Worm (Caenorhabditis elegans) whole organism, young adult: ENCODE data around the gene C28H8.7.

ENCODE experiments used
- B0336.3 ChIP-seq: fragments of 200-800 bp; sonication (Bioruptor generic); IDR thresholded peaks from 2 replicates; pipeline ENCODE4 v1.3.6; 2022; ENCODE audit warnings: missing genetic modification characterization, missing compliant biosample characterization
- F22D6.2 ChIP-seq: sonication (generic microtip); optimal IDR thresholded peaks from 2 replicates; lab custom pipeline; 2016; ENCODE audit warnings: mild to moderate bottlenecking, missing genetic modification characterization, missing compliant biosample characterization
- Y53F4B.3 ChIP-seq: fragments of 200-800 bp; sonication (Bioruptor generic); IDR thresholded peaks from 2 replicates; pipeline ENCODE4 v1.3.6; 2022; ENCODE audit warnings: missing genetic modification reagents, missing genetic modification characterization, missing compliant biosample characterization
- Y56A3A.18 ChIP-seq: fragments of 200-800 bp; sonication (Bioruptor generic); IDR thresholded peaks from 2 replicates; pipeline ENCODE4 v1.3.6; 2022; ENCODE audit warnings: missing genetic modification reagents, missing genetic modification characterization, missing compliant biosample characterization
- aptf-2 ChIP-seq: fragments of 200-800 bp; sonication (Bioruptor generic); conservative IDR thresholded peaks from 2 replicates; pipeline ENCODE4 v1.3.6; 2022; ENCODE audit warnings: missing genetic modification reagents, missing genetic modification characterization, missing compliant biosample characterization
- athp-1 ChIP-seq: sonication (generic microtip); optimal IDR thresholded peaks from 2 replicates; lab custom pipeline; 2017; ENCODE audit warnings: mild to moderate bottlenecking, missing genetic modification characterization, missing compliant biosample characterization
- dpff-1 ChIP-seq: sonication (generic microtip); optimal IDR thresholded peaks from 2 replicates; lab custom pipeline; 2017; ENCODE audit warnings: mild to moderate bottlenecking, missing genetic modification characterization, missing compliant biosample characterization
- madf-10 ChIP-seq: sonication (generic microtip); optimal IDR thresholded peaks from 2 replicates; lab custom pipeline; 2016; ENCODE audit warnings: mild to moderate bottlenecking, missing genetic modification characterization, missing compliant biosample characterization
- mes-4 ChIP-seq: sonication (generic microtip); optimal IDR thresholded peaks from 2 replicates; lab custom pipeline; 2016; ENCODE audit warnings: missing genotype, missing genetic modification characterization, missing compliant biosample characterization
- nfya-1 ChIP-seq: sonication (generic microtip); optimal IDR thresholded peaks from 2 replicates; lab custom pipeline; 2017; ENCODE audit warnings: antibody characterized with exemption, missing compliant biosample characterization, missing genetic modification characterization, borderline replicate concordance; ENCODE audit not compliant: insufficient read depth
- pha-4 ChIP-seq: fragments of 150-350 bp; sonication (generic microtip); optimal IDR thresholded peaks from 2 replicates; lab custom pipeline; 2014; ENCODE audit warnings: missing biosample characterization, missing genetic modification reagents, missing genetic modification characterization
- snpc-4 ChIP-seq, 5 experiments: fragments of 150-350 bp in 1 of 5; sonication (generic microtip) in 4 of 5; optimal IDR thresholded peaks; 2 replicates each; lab custom pipeline; 2014 to 2018; ENCODE audit warnings: missing genetic modification characterization in 5 of 5, missing biosample characterization in 3 of 5, antibody characterized with exemption in 2 of 5, mild to moderate bottlenecking in 2 of 5, missing compliant biosample characterization in 2 of 5, missing genotype in 2 of 5, moderate library complexity in 2 of 5, missing genetic modification reagents in 1 of 5

DNA sequence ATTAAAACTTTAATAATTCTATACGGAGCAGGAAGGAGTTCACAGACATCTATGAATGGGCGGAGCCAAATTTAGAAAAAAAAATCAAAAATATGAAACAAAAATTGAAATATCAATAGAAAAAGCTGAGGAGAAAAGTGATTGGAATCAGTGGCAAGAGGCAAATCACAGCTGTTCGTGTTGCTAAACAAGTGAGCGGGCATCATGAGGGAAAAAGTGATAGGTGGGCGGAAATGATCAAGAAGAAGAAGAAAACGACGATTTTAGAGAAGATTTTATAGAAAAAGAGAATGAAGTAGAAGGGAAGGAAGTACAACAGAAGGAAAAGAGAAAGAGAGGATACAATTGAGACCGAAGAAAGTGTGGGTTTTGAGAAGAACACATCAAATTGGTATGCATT lies 11.8 kb upstream of the C28H8.7 start:
- TF ChIP-seq Y53F4B.3 (GFP tag; lab: Robert Waterston, UW) (no peak), pha-4 (tag; lab: Kevin White, UChicago) (no peak), Y56A3A.18 (GFP tag; lab: Robert Waterston, UW) (no peak), snpc-4 (GFP tag; optimal IDR thresholded peaks at IDR 0.05; lab: Kevin White, UChicago) (no peak), snpc-4 (tag; optimal IDR thresholded peaks at IDR 0.05; lab: Kevin White, UChicago) (no peak), aptf-2 (GFP tag; lab: Robert Waterston, UW) (no peak), dpff-1 (tag; lab: Kevin White, UChicago) (no peak), nfya-1 (no peak), mes-4 (tag; lab: Kevin White, UChicago) (no peak), F22D6.2 (no peak), athp-1 (no peak), madf-10 (tag; lab: Kevin White, UChicago) (no peak), B0336.3 (GFP tag; lab: Robert Waterston, UW) (no peak)
